Worm (Caenorhabditis elegans) whole organism, mixed stage, embryonic: ENCODE results near the gene zif-1.
A peak's percentile ranks its signal among the peaks of the same experiment; 100 is the strongest.

Experiments used
- ceh-43 ChIP-seq: fragments of 200-800 bp; sonication (Bioruptor generic); optimal IDR thresholded peaks from 2 replicates; lab custom pipeline; 2018; ENCODE audit warnings: mild to moderate bottlenecking, missing genetic modification characterization, moderate library complexity, missing compliant biosample characterization
- lin-13 ChIP-seq: fragments of 150-350 bp; optimal IDR thresholded peaks from 2 replicates; lab custom pipeline; 2014; ENCODE audit warnings: missing biosample characterization, missing genetic modification characterization
- mep-1 ChIP-seq: fragments of 150-350 bp; optimal IDR thresholded peaks from 2 replicates; lab custom pipeline; 2017; ENCODE audit warnings: missing biosample characterization, missing genetic modification reagents, missing genetic modification characterization, inconsistent platforms
- nhr-12 ChIP-seq: fragments of 150-350 bp; optimal IDR thresholded peaks from 2 replicates; lab custom pipeline; 2014; ENCODE audit warnings: missing biosample characterization, missing genetic modification characterization
- zip-8 ChIP-seq: fragments of 150-350 bp; optimal IDR thresholded peaks from 2 replicates; lab custom pipeline; 2014; ENCODE audit warnings: missing biosample characterization, missing genetic modification characterization

- TF ChIP-seq ceh-43 (GFP tag; lab: Kevin White, UChicago): peak; percentile 6
- no peak for TF ChIP-seq zip-8
- no peak for TF ChIP-seq mep-1 (tag; lab: Kevin White, UChicago)
- TF ChIP-seq nhr-12 (tag; lab: Kevin White, UChicago): no peak
- TF ChIP-seq lin-13: no peak
These were observed 48.6 kb downstream of the zif-1 start for ce11 chrIII:9051119-9051597.
